Fruit fly (Drosophila melanogaster) whole organism, embryonic: ENCODE results near the gene CG33160.

Experiments used
- Elba2 ChIP-seq: fragments of 200-800 bp; sonication (Bioruptor generic); optimal IDR thresholded peaks from 3 replicates; lab custom pipeline; 2016; ENCODE audit warnings: missing biosample characterization, missing genetic modification characterization
- slbo ChIP-seq: fragments of 200-800 bp; sonication (Bioruptor generic); IDR thresholded peaks from 2 replicates; pipeline ENCODE4 v1.3.6; 2022; ENCODE audit warnings: missing biosample characterization, missing genetic modification characterization

DNA sequence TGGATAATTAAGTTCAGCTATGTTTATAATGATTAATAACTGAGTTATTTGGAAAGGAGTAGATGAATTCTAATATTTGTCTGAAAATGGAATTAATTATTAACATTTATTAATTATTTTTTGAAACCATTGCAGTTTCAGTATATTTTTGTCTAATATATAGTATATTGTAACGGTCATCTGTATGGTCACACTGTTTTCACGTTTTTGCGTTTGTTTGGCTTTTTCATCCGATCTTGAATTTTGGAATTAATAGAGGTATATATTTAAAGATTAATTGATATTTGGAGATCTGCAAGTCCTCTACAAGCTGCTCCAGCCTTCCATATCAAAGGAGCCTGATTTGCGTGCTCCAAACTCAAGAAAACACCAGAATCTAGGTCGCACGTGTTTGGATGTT lies 37.1 kb downstream of the CG33160 start, which contains the start of the genes CG32278 and CG32281:
- TF ChIP-seq Elba2, result no peak
- TF ChIP-seq slbo (GFP tag; lab: Robert Waterston, UW), result no peak
